Worm (Caenorhabditis elegans) whole organism, L3 larva: ENCODE results near the gene npax-4.

Source experiments
- R02D3.7 ChIP-seq: fragments of 150-350 bp; optimal IDR thresholded peaks from 2 replicates; lab custom pipeline; 2014; ENCODE audit warnings: missing biosample characterization, missing genetic modification characterization
- ZK546.5 ChIP-seq: sonication (generic microtip); optimal IDR thresholded peaks from 2 replicates; lab custom pipeline; 2017; ENCODE audit warnings: missing biosample characterization, missing genetic modification characterization
- aly-2 ChIP-seq: fragments of 150-350 bp; optimal IDR thresholded peaks from 2 replicates; lab custom pipeline; 2014; ENCODE audit warnings: missing biosample characterization, missing genetic modification characterization
- ama-1 ChIP-seq: fragments of 150-350 bp; optimal IDR thresholded peaks from 2 replicates; lab custom pipeline; 2018
- ceh-16 ChIP-seq: sonication (generic microtip); optimal IDR thresholded peaks from 2 replicates; lab custom pipeline; 2017; ENCODE audit warnings: missing biosample characterization, missing genetic modification characterization
- ceh-28 ChIP-seq: fragments of 150-350 bp; optimal IDR thresholded peaks from 2 replicates; lab custom pipeline; 2014; ENCODE audit warnings: missing biosample characterization, missing genetic modification reagents, missing genetic modification characterization
- ceh-9 ChIP-seq: sonication (generic microtip); optimal IDR thresholded peaks from 2 replicates; lab custom pipeline; 2018; ENCODE audit warnings: missing biosample characterization, missing genetic modification characterization
- daf-12 ChIP-seq: fragments of 150-350 bp; optimal IDR thresholded peaks from 2 replicates; lab custom pipeline; 2014; ENCODE audit warnings: missing biosample characterization, missing genetic modification reagents, missing genetic modification characterization
- egl-27 ChIP-seq: sonication (generic microtip); optimal IDR thresholded peaks from 4 replicates; lab custom pipeline; 2017; ENCODE audit warnings: missing biosample characterization, missing genetic modification reagents, missing genetic modification characterization
- egl-5 ChIP-seq: fragments of 150-350 bp; optimal IDR thresholded peaks from 2 replicates; lab custom pipeline; 2017; ENCODE audit warnings: missing biosample characterization, missing genetic modification reagents, missing genetic modification characterization, inconsistent platforms
- elt-1 ChIP-seq: fragments of 150-350 bp; optimal IDR thresholded peaks from 2 replicates; lab custom pipeline; 2014; ENCODE audit warnings: missing biosample characterization, missing genetic modification characterization
- elt-2 ChIP-seq: sonication (generic microtip); optimal IDR thresholded peaks from 2 replicates; lab custom pipeline; 2016; ENCODE audit warnings: missing genetic modification reagents, mild to moderate bottlenecking, missing genetic modification characterization, missing compliant biosample characterization
- elt-3 ChIP-seq, 3 experiments: fragments of 150-350 bp in 1 of 3; sonication (generic microtip) in 2 of 3; optimal IDR thresholded peaks; 2 replicates in 2 of 3; 4 replicates in 1 of 3; lab custom pipeline; 2014 to 2017; ENCODE audit warnings: missing biosample characterization in 3 of 3, missing genetic modification characterization in 3 of 3
- eor-1 ChIP-seq, 2 experiments: fragments of 150-350 bp; optimal IDR thresholded peaks; 2 replicates each; lab custom pipeline; 2014 to 2018; ENCODE audit warnings: missing biosample characterization in 2 of 2, missing genetic modification characterization in 2 of 2
- fkh-10 ChIP-seq: sonication (generic microtip); optimal IDR thresholded peaks from 2 replicates; lab custom pipeline; 2017; ENCODE audit warnings: missing biosample characterization, missing genetic modification reagents, missing genetic modification characterization
- fkh-2 ChIP-seq: fragments of 150-350 bp; optimal IDR thresholded peaks from 2 replicates; lab custom pipeline; 2014; ENCODE audit warnings: missing biosample characterization, missing genetic modification reagents, missing genetic modification characterization
- fos-1 ChIP-seq: fragments of 150-350 bp; optimal IDR thresholded peaks from 2 replicates; lab custom pipeline; 2014; ENCODE audit warnings: missing biosample characterization, missing genetic modification characterization
- hmg-11 ChIP-seq: sonication (generic microtip); optimal IDR thresholded peaks from 2 replicates; lab custom pipeline; 2016; ENCODE audit warnings: missing genetic modification characterization, missing compliant biosample characterization
- jun-1 ChIP-seq: fragments of 150-350 bp; optimal IDR thresholded peaks from 2 replicates; lab custom pipeline; 2014; ENCODE audit warnings: missing biosample characterization, missing genetic modification reagents, missing genetic modification characterization
- lin-15B ChIP-seq: fragments of 150-350 bp; optimal IDR thresholded peaks from 2 replicates; lab custom pipeline; 2014; ENCODE audit warnings: missing biosample characterization, missing genetic modification characterization
- lin-39 ChIP-seq: fragments of 150-350 bp; optimal IDR thresholded peaks from 2 replicates; lab custom pipeline; 2018; ENCODE audit warnings: missing biosample characterization, missing genetic modification reagents, missing genetic modification characterization
- lsy-12 ChIP-seq: sonication (generic microtip); optimal IDR thresholded peaks from 2 replicates; lab custom pipeline; 2016; ENCODE audit warnings: mild to moderate bottlenecking, missing genetic modification characterization, missing compliant biosample characterization
- mdl-1 ChIP-seq: fragments of 150-350 bp; optimal IDR thresholded peaks from 2 replicates; lab custom pipeline; 2014; ENCODE audit warnings: missing biosample characterization, missing genetic modification characterization
- mml-1 ChIP-seq: fragments of 150-350 bp; sonication (generic microtip); optimal IDR thresholded peaks from 3 replicates; lab custom pipeline; 2014; ENCODE audit warnings: missing biosample characterization, missing genetic modification characterization
- nhr-23 ChIP-seq: fragments of 150-350 bp; optimal IDR thresholded peaks from 2 replicates; lab custom pipeline; 2014; ENCODE audit warnings: missing biosample characterization, missing genetic modification reagents, missing genetic modification characterization
- nhr-237 ChIP-seq: fragments of 150-350 bp; optimal IDR thresholded peaks from 2 replicates; lab custom pipeline; 2014; ENCODE audit warnings: missing biosample characterization, missing genetic modification characterization
- nhr-43 ChIP-seq: sonication (generic microtip); optimal IDR thresholded peaks from 2 replicates; lab custom pipeline; 2016; ENCODE audit warnings: mild to moderate bottlenecking, missing genetic modification characterization, missing compliant biosample characterization; ENCODE audit not compliant: poor library complexity, severe bottlenecking
- nhr-67 ChIP-seq: fragments of 150-350 bp; optimal IDR thresholded peaks from 2 replicates; lab custom pipeline; 2014; ENCODE audit warnings: missing biosample characterization, missing genetic modification characterization
- nhr-76 ChIP-seq: fragments of 150-350 bp; sonication (generic microtip); optimal IDR thresholded peaks from 5 replicates; lab custom pipeline; 2014; ENCODE audit warnings: missing biosample characterization, missing genetic modification characterization
- nhr-77 ChIP-seq: fragments of 150-350 bp; optimal IDR thresholded peaks from 2 replicates; lab custom pipeline; 2014; ENCODE audit warnings: missing biosample characterization, missing genetic modification characterization
- pha-4 ChIP-seq: fragments of 150-350 bp; optimal IDR thresholded peaks from 2 replicates; lab custom pipeline; 2014; ENCODE audit warnings: missing biosample characterization, missing genetic modification reagents, missing genetic modification characterization
- pqm-1 ChIP-seq: fragments of 150-350 bp; optimal IDR thresholded peaks from 2 replicates; lab custom pipeline; 2017; ENCODE audit warnings: missing biosample characterization, missing genetic modification characterization, inconsistent platforms
- tbx-2 ChIP-seq: sonication (generic microtip); optimal IDR thresholded peaks from 2 replicates; lab custom pipeline; 2016; ENCODE audit warnings: mild to moderate bottlenecking, missing genetic modification characterization, missing compliant biosample characterization
- unc-62 ChIP-seq: fragments of 150-350 bp; sonication (generic microtip); optimal IDR thresholded peaks from 4 replicates; lab custom pipeline; 2014; ENCODE audit warnings: missing biosample characterization, missing genetic modification reagents, missing genetic modification characterization
- zag-1 ChIP-seq: fragments of 150-350 bp; optimal IDR thresholded peaks from 2 replicates; lab custom pipeline; 2014; ENCODE audit warnings: missing biosample characterization, missing genetic modification characterization
- ztf-11 ChIP-seq: fragments of 150-350 bp; optimal IDR thresholded peaks from 2 replicates; lab custom pipeline; 2014; ENCODE audit warnings: missing biosample characterization, missing genetic modification characterization
- ztf-4 ChIP-seq: fragments of 150-350 bp; optimal IDR thresholded peaks from 2 replicates; lab custom pipeline; 2014; ENCODE audit warnings: missing biosample characterization, missing genetic modification characterization

npax-4 gene

ce11 chrIV:8888525-8889026 lies 8.9 kb upstream of the npax-4 start, which contains the start of gene oma-1:
Gene oma-1, plus strand, starts transcription at chrIV:8888976.
- TF ChIP-seq tbx-2 (tag; lab: Kevin White, UChicago) (no peak), nhr-43 (tag; lab: Kevin White, UChicago) (no peak), zag-1 (no peak), unc-62 (GFP tag; lab: Kevin White, UChicago) (no peak), lin-15B (no peak), nhr-76 (tag; lab: Kevin White, UChicago) (no peak), fkh-10 (GFP tag; lab: Kevin White, UChicago) (no peak), ZK546.5 (tag; lab: Kevin White, UChicago) (no peak), R02D3.7 (tag; lab: Kevin White, UChicago) (no peak), ztf-4 (tag; lab: Kevin White, UChicago) (no peak), fkh-2 (tag; lab: Kevin White, UChicago) (no peak)

ce11 chrIV:8886228-8886627 lies 6.5 kb upstream of the npax-4 start, which contains the start of gene C09G9.5:
Gene C09G9.5, plus strand, starts transcription at chrIV:8886528.
- TF ChIP-seq ceh-16 (tag; lab: Kevin White, UChicago) (no peak), tbx-2 (tag; lab: Kevin White, UChicago) (no peak), nhr-43 (tag; lab: Kevin White, UChicago) (no peak), nhr-23 (tag; lab: Kevin White, UChicago) (no peak), fkh-10 (GFP tag; lab: Kevin White, UChicago) (no peak), lsy-12 (no peak), aly-2 (tag; lab: Kevin White, UChicago) (no peak), egl-5 (no peak), daf-12 (no peak), mml-1 (tag; lab: Kevin White, UChicago) (no peak)
- TF ChIP-seq, all 47 proteins: peak for 0

- no peak for TF ChIP-seq egl-27
- no peak for TF ChIP-seq jun-1 (tag; lab: Kevin White, UChicago)
- no peak for TF ChIP-seq lsy-12
- TF ChIP-seq ztf-11 (tag; lab: Kevin White, UChicago), result no peak
- TF ChIP-seq nhr-23 (tag; lab: Kevin White, UChicago), result no peak
- no peak for TF ChIP-seq lin-39 (tag; lab: Kevin White, UChicago)
- no peak for TF ChIP-seq elt-1 (tag; lab: Kevin White, UChicago)
Measured at ce11 chrIV:8881181-8881580, 1.5 kb upstream of the npax-4 start, which contains the start of gene C09G9.8. Gene C09G9.8, plus strand, starts transcription at chrIV:8881481.

- TF ChIP-seq ztf-4 (tag; lab: Kevin White, UChicago) (no peak), nhr-237 (tag; lab: Kevin White, UChicago) (no peak), eor-1 (tag; optimal IDR thresholded peaks at IDR 0.05; lab: Kevin White, UChicago) (no peak), fos-1 (no peak), nhr-77 (no peak), nhr-23 (tag; lab: Kevin White, UChicago) (no peak), hmg-11 (no peak), nhr-43 (tag; lab: Kevin White, UChicago) (no peak), nhr-67 (tag; lab: Kevin White, UChicago) (no peak), daf-12 (no peak), lin-39 (tag; lab: Kevin White, UChicago) (no peak), nhr-76 (tag; lab: Kevin White, UChicago) (no peak), elt-2 (tag; lab: Kevin White, UChicago) (no peak), pqm-1 (tag; lab: Kevin White, UChicago) (no peak), egl-5 (no peak), ceh-16 (tag; lab: Kevin White, UChicago) (no peak), mdl-1 (tag; lab: Kevin White, UChicago) (no peak)
- TF ChIP-seq, all 47 proteins: peak for 0
Measured at ce11 chrIV:8873847-8874246, 5.9 kb downstream of the npax-4 start, which contains the start of gene hdl-2. Gene hdl-2, plus strand, starts transcription at chrIV:8874147.

ce11 chrIV:8872958-8873357 lies 6.8 kb downstream of the npax-4 start, which contains the start of gene C09G9.3:
Gene C09G9.3, minus strand, starts transcription at chrIV:8873058.
- no peak for TF ChIP-seq lin-15B
- TF ChIP-seq ztf-4 (tag; lab: Kevin White, UChicago), result no peak
- TF ChIP-seq pha-4, result no peak
- no peak for TF ChIP-seq ceh-28 (tag; lab: Kevin White, UChicago)
- no peak for TF ChIP-seq ama-1 (lab: Kevin White, UChicago)
- TF ChIP-seq ceh-9 (tag; lab: Kevin White, UChicago), result no peak
- no peak for TF ChIP-seq unc-62 (GFP tag; lab: Kevin White, UChicago)
- no peak for TF ChIP-seq elt-3 (tag; optimal IDR thresholded peaks at IDR 0.05; lab: Kevin White, UChicago)
- no peak for TF ChIP-seq ceh-16 (tag; lab: Kevin White, UChicago)
- no peak for TF ChIP-seq egl-27
- no peak for TF ChIP-seq fkh-10 (GFP tag; lab: Kevin White, UChicago)
